Worm (Caenorhabditis elegans) whole organism, mixed stage, embryonic: ENCODE measurements around the gene C06A1.6.

ENCODE experiments used
- blmp-1 ChIP-seq: fragments of 150-350 bp; optimal IDR thresholded peaks from 2 replicates; lab custom pipeline; 2014; ENCODE audit warnings: missing biosample characterization, missing genetic modification characterization
- ceh-39 ChIP-seq: fragments of 150-350 bp; optimal IDR thresholded peaks from 2 replicates; lab custom pipeline; 2014; ENCODE audit warnings: missing biosample characterization, missing genetic modification characterization
- ceh-43 ChIP-seq: fragments of 200-800 bp; sonication (Bioruptor generic); optimal IDR thresholded peaks from 2 replicates; lab custom pipeline; 2018; ENCODE audit warnings: mild to moderate bottlenecking, missing genetic modification characterization, moderate library complexity, missing compliant biosample characterization
- ceh-83 ChIP-seq: fragments of 200-800 bp; sonication (Bioruptor generic); optimal IDR thresholded peaks from 2 replicates; lab custom pipeline; 2018; ENCODE audit warnings: mild to moderate bottlenecking, missing genetic modification characterization, missing compliant biosample characterization
- cnd-1 ChIP-seq: fragments of 200-800 bp; sonication (Bioruptor generic); optimal IDR thresholded peaks from 2 replicates; lab custom pipeline; 2018; ENCODE audit warnings: mild to moderate bottlenecking, missing genetic modification characterization, missing compliant biosample characterization
- drap-1 ChIP-seq: fragments of 200-800 bp; sonication (Bioruptor generic); optimal IDR thresholded peaks from 3 replicates; lab custom pipeline; 2018; ENCODE audit warnings: mild to moderate bottlenecking, missing genetic modification characterization, missing compliant biosample characterization
- elt-1 ChIP-seq: sonication (generic microtip); optimal IDR thresholded peaks from 2 replicates; lab custom pipeline; 2017; ENCODE audit warnings: missing genetic modification characterization, mild to moderate bottlenecking, missing compliant biosample characterization, antibody characterized with exemption, moderate library complexity, borderline replicate concordance; ENCODE audit not compliant: insufficient read depth
- flh-1 ChIP-seq: fragments of 200-800 bp; sonication (Bioruptor generic); optimal IDR thresholded peaks from 2 replicates; lab custom pipeline; 2018; ENCODE audit warnings: mild to moderate bottlenecking, missing genetic modification characterization, moderate library complexity, missing compliant biosample characterization
- ham-2 ChIP-seq: fragments of 200-800 bp; sonication (Bioruptor generic); optimal IDR thresholded peaks from 2 replicates; lab custom pipeline; 2018; ENCODE audit warnings: mild to moderate bottlenecking, missing genetic modification characterization, missing compliant biosample characterization
- hlh-1 ChIP-seq: fragments of 150-350 bp; optimal IDR thresholded peaks from 2 replicates; lab custom pipeline; 2014; ENCODE audit warnings: missing biosample characterization, missing genetic modification reagents, missing genetic modification characterization
- lin-13 ChIP-seq: fragments of 150-350 bp; optimal IDR thresholded peaks from 2 replicates; lab custom pipeline; 2014; ENCODE audit warnings: missing biosample characterization, missing genetic modification characterization
- lin-32 ChIP-seq: fragments of 200-800 bp; sonication (Bioruptor generic); optimal IDR thresholded peaks from 2 replicates; lab custom pipeline; 2018; ENCODE audit warnings: mild to moderate bottlenecking, missing genetic modification characterization, missing compliant biosample characterization
- mab-5 ChIP-seq: fragments of 150-350 bp; optimal IDR thresholded peaks from 2 replicates; lab custom pipeline; 2014; ENCODE audit warnings: missing biosample characterization, missing genetic modification characterization
- mep-1 ChIP-seq: fragments of 150-350 bp; optimal IDR thresholded peaks from 2 replicates; lab custom pipeline; 2017; ENCODE audit warnings: missing biosample characterization, missing genetic modification reagents, missing genetic modification characterization, inconsistent platforms
- nhr-12 ChIP-seq: fragments of 150-350 bp; optimal IDR thresholded peaks from 2 replicates; lab custom pipeline; 2014; ENCODE audit warnings: missing biosample characterization, missing genetic modification characterization
- nhr-2 ChIP-seq: fragments of 150-350 bp; optimal IDR thresholded peaks from 2 replicates; lab custom pipeline; 2014; ENCODE audit warnings: missing biosample characterization, missing genetic modification characterization
- nhr-237 ChIP-seq: fragments of 150-350 bp; optimal IDR thresholded peaks from 2 replicates; lab custom pipeline; 2014; ENCODE audit warnings: missing biosample characterization, missing genetic modification characterization
- nhr-28 ChIP-seq: fragments of 150-350 bp; optimal IDR thresholded peaks from 2 replicates; lab custom pipeline; 2014; ENCODE audit warnings: missing biosample characterization, missing genetic modification characterization
- nhr-76 ChIP-seq: sonication (generic microtip); optimal IDR thresholded peaks from 2 replicates; lab custom pipeline; 2017; ENCODE audit warnings: missing biosample characterization, missing genetic modification characterization
- pha-4 ChIP-seq: fragments of 150-350 bp; optimal IDR thresholded peaks from 2 replicates; lab custom pipeline; 2018; ENCODE audit warnings: missing biosample characterization, missing genetic modification reagents, missing genetic modification characterization
- sem-2 ChIP-seq: fragments of 200-800 bp; sonication (Bioruptor generic); optimal IDR thresholded peaks from 2 replicates; lab custom pipeline; 2018; ENCODE audit warnings: mild to moderate bottlenecking, missing genetic modification characterization, missing compliant biosample characterization
- sptf-1 ChIP-seq: sonication (generic microtip); optimal IDR thresholded peaks from 2 replicates; lab custom pipeline; 2017; ENCODE audit warnings: mild to moderate bottlenecking, missing genetic modification characterization, moderate library complexity, missing compliant biosample characterization
- tbx-8 ChIP-seq: fragments of 200-800 bp; sonication (Bioruptor generic); optimal IDR thresholded peaks from 2 replicates; lab custom pipeline; 2018; ENCODE audit warnings: mild to moderate bottlenecking, missing genetic modification characterization, moderate library complexity, missing compliant biosample characterization
- unc-120 ChIP-seq: sonication (generic microtip); optimal IDR thresholded peaks from 2 replicates; lab custom pipeline; 2017; ENCODE audit warnings: missing genetic modification characterization, missing compliant biosample characterization; ENCODE audit not compliant: poor library complexity, severe bottlenecking
- unc-39 ChIP-seq: fragments of 150-350 bp; optimal IDR thresholded peaks from 2 replicates; lab custom pipeline; 2014; ENCODE audit warnings: missing biosample characterization, missing genetic modification characterization
- unc-62 ChIP-seq: fragments of 150-350 bp; optimal IDR thresholded peaks from 2 replicates; lab custom pipeline; 2014; ENCODE audit warnings: missing biosample characterization, missing genetic modification reagents, missing genetic modification characterization
- zip-8 ChIP-seq: fragments of 150-350 bp; optimal IDR thresholded peaks from 2 replicates; lab custom pipeline; 2014; ENCODE audit warnings: missing biosample characterization, missing genetic modification characterization
- ztf-11 ChIP-seq: fragments of 150-350 bp; optimal IDR thresholded peaks from 2 replicates; lab custom pipeline; 2014; ENCODE audit warnings: missing biosample characterization, missing genetic modification characterization

C06A1.6 gene

DNA sequence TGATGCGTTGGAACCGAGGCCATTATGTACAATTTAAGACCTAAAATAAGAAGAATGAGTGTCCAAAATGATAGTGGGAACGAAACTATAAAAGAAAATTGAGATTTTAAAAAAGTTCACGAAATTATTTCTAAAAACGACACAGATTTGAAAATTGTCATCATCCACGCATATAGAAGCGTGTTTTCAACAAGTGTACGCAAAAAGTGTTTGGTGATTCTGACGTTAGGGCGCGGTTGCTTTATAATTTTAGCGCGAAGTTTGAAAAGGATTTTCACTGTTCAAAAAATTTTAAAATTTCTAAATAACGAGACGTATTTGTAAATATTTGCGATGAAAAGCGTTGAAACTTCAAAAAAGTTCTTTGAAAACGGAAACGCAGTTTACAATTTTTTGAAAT lies 1.1 kb downstream of the C06A1.6 start, which contains the start of gene cdc-48.1 (continued):
- TF ChIP-seq nhr-28 (tag; lab: Kevin White, UChicago) (peak; percentile 87), drap-1 (GFP tag; lab: Kevin White, UChicago) (peak; percentile 92), nhr-237 (peak; percentile 100), lin-32 (GFP tag; lab: Kevin White, UChicago) (peak; percentile 37), flh-1 (peak; percentile 49), mep-1 (tag; lab: Kevin White, UChicago) (peak; percentile 100)
- TF ChIP-seq, all 35 proteins: peak for 32

DNA sequence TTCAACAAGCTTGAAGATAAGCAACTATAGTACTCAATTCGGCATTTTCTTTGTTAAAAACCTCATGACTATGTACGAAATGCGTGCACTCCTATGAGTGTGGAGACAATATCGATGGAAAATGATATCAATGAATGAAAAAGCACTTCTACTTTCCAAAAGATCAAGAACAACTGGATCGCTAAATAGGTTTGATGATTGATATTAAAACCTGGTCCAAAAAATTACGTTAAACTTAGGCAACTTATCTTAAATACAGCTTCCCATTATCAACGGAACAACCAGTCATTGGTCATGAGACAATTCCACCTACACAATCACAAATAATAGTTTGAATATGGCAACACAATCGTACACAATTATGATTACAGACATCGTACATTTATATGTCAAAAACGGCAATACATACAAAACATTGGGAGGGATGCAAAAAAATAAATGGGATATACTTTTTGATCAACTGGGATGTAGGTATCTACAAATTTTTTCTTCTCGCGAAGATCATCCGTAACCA lies 4.8 kb downstream of the C06A1.6 start:
- no peak for TF ChIP-seq ceh-39 (tag; lab: Kevin White, UChicago)
- no peak for TF ChIP-seq ceh-43
- no peak for TF ChIP-seq cnd-1 (tag; lab: Kevin White, UChicago)
- TF ChIP-seq nhr-237: no peak
- no peak for TF ChIP-seq nhr-28 (tag; lab: Kevin White, UChicago)
- TF ChIP-seq sptf-1 (tag; lab: Kevin White, UChicago): no peak
- TF ChIP-seq ztf-11 (tag; lab: Kevin White, UChicago): no peak
- TF ChIP-seq sem-2: no peak
- TF ChIP-seq, all 35 proteins: peak for 0

DNA sequence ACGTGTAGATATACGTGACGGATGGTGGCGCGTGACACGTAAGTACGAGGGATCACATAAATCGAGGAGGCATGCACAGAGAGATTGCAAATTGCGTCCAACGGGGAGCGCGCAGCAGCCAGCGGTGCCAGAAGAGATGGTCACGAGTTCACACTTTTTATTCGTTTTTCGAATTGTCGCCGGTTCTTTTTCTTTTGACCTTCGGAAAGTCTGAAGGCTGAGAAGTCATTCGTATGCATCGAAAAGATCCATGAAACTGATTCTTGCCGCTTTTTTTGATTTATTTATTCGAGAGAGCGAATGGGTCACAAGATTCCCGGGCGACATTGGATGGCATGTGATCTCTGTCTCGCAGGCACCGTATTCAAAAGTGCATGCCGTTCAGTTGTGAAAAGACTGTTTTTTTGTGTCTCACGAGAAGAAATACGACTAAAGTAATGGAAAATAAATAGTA lies 5.5 kb downstream of the C06A1.6 start:
- TF ChIP-seq nhr-12 (tag; lab: Kevin White, UChicago): no peak

- TF ChIP-seq lin-13 (no peak), unc-120 (tag; lab: Kevin White, UChicago) (peak; percentile 85), ham-2 (GFP tag; lab: Kevin White, UChicago) (no peak), blmp-1 (tag; lab: Kevin White, UChicago) (no peak), elt-1 (no peak), hlh-1 (tag; lab: Kevin White, UChicago) (peak; percentile 85), cnd-1 (tag; lab: Kevin White, UChicago) (no peak), unc-62 (GFP tag; lab: Kevin White, UChicago) (peak; percentile 13)
Observed at ce11 chrII:10558345-10558744, 6.1 kb downstream of the C06A1.6 start.

ce11 chrII:10557206-10557574 lies 7.3 kb downstream of the C06A1.6 start:
- no peak for TF ChIP-seq nhr-28 (tag; lab: Kevin White, UChicago)
- no peak for TF ChIP-seq ceh-83 (GFP tag; lab: Kevin White, UChicago)
- TF ChIP-seq nhr-12 (tag; lab: Kevin White, UChicago): no peak
- no peak for TF ChIP-seq mab-5
- no peak for TF ChIP-seq unc-39 (tag; lab: Kevin White, UChicago)
- TF ChIP-seq tbx-8: no peak
- TF ChIP-seq nhr-76 (tag; lab: Kevin White, UChicago): no peak
- TF ChIP-seq, all 35 proteins: peak for 0

DNA sequence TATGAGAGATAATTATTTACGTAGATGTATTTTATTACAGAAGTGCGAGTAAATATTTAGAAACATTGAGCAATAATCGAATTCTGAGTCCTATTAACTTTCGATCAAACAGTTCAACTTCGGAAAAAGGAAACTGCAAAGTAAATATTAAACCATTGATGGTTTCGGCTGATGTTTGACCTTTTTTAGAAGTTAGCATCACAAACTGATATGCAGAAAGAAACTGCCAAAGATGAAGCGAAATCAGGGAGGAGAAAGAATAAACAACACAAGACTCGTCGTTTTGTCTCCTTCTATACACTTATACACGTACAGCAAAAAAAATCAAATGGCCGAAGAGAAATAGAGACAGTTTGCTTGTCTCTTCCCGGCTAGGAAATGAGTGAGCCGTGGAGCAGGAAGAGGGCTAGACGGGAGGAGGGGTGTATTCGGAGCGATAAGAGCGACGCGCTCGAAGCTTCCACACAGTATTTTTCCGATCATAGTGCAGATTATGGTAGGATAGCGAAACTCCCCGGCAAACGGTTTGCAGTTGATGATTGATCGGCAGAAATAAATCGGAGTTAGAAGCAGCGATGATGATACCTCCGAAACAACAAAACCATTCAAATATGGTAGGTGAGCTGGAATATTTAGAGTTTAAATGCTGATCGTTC lies 7.8 kb downstream of the C06A1.6 start:
- no peak for TF ChIP-seq drap-1 (GFP tag; lab: Kevin White, UChicago)
- TF ChIP-seq pha-4 (tag; lab: Kevin White, UChicago): no peak
- no peak for TF ChIP-seq nhr-12 (tag; lab: Kevin White, UChicago)
- TF ChIP-seq lin-13: no peak
- no peak for TF ChIP-seq sem-2
- no peak for TF ChIP-seq sptf-1 (tag; lab: Kevin White, UChicago)
- TF ChIP-seq nhr-2 (tag; lab: Kevin White, UChicago): no peak
- no peak for TF ChIP-seq tbx-8
- TF ChIP-seq nhr-237: no peak
- TF ChIP-seq zip-8: no peak
- TF ChIP-seq mep-1 (tag; lab: Kevin White, UChicago): no peak
- no peak for TF ChIP-seq nhr-76 (tag; lab: Kevin White, UChicago)
- TF ChIP-seq, all 35 proteins: peak for 0
